Worm (Caenorhabditis elegans) whole organism, L1 larva: ENCODE data around the gene pals-24.

Experiments
- C04F5.9 ChIP-seq: sonication (generic microtip); optimal IDR thresholded peaks from 2 replicates; lab custom pipeline; 2016; ENCODE audit warnings: missing genetic modification characterization, missing compliant biosample characterization
- C34B4.2 ChIP-seq: sonication (generic microtip); optimal IDR thresholded peaks from 2 replicates; lab custom pipeline; 2017; ENCODE audit warnings: mild to moderate bottlenecking, missing genetic modification characterization, missing compliant biosample characterization
- alr-1 ChIP-seq: fragments of 200-800 bp; sonication (Bioruptor generic); optimal IDR thresholded peaks from 2 replicates; lab custom pipeline; 2018; ENCODE audit warnings: borderline replicate concordance, mild to moderate bottlenecking, missing genetic modification characterization, missing compliant biosample characterization
- blmp-1 ChIP-seq: fragments of 150-350 bp; optimal IDR thresholded peaks from 2 replicates; lab custom pipeline; 2014; ENCODE audit warnings: missing biosample characterization, missing genetic modification characterization
- ceh-63 ChIP-seq: fragments of 200-800 bp; sonication (Bioruptor generic); optimal IDR thresholded peaks from 2 replicates; lab custom pipeline; 2018; ENCODE audit warnings: mild to moderate bottlenecking, missing genetic modification characterization, missing compliant biosample characterization
- ceh-8 ChIP-seq: fragments of 200-800 bp; sonication (Bioruptor generic); optimal IDR thresholded peaks from 2 replicates; lab custom pipeline; 2018; ENCODE audit warnings: mild to moderate bottlenecking, missing genetic modification characterization, moderate library complexity, missing compliant biosample characterization
- dpl-1 ChIP-seq, 3 experiments: fragments of 150-350 bp in 2 of 3; sonication (generic microtip) in 1 of 3; optimal IDR thresholded peaks; 2 replicates each; lab custom pipeline; 2014 to 2017; ENCODE audit warnings: missing biosample characterization in 3 of 3, missing genetic modification characterization in 3 of 3, missing genetic modification reagents in 3 of 3
- efl-1 ChIP-seq, 4 experiments: fragments of 150-350 bp; optimal IDR thresholded peaks in 3 of 4; peaks in 1 of 4; 1 replicate in 1 of 4; 2 replicates in 3 of 4; lab custom pipeline; 2014; ENCODE audit warnings: missing biosample characterization in 2 of 4, missing genetic modification characterization in 2 of 4, missing genetic modification reagents in 2 of 4
- fos-1 ChIP-seq: fragments of 150-350 bp; optimal IDR thresholded peaks from 2 replicates; lab custom pipeline; 2014; ENCODE audit warnings: missing biosample characterization, missing genetic modification characterization
- grh-1 ChIP-seq: fragments of 200-800 bp; sonication (Bioruptor generic); IDR thresholded peaks from 2 replicates; pipeline ENCODE4 v1.3.6; 2022; ENCODE audit warnings: missing genetic modification reagents, missing genetic modification characterization, missing compliant biosample characterization
- hpl-2 ChIP-seq: fragments of 150-350 bp; optimal IDR thresholded peaks from 2 replicates; lab custom pipeline; 2014; ENCODE audit warnings: missing biosample characterization, missing genetic modification reagents, missing genetic modification characterization
- lin-13 ChIP-seq: fragments of 150-350 bp; optimal IDR thresholded peaks from 2 replicates; lab custom pipeline; 2014; ENCODE audit warnings: missing biosample characterization, missing genetic modification reagents, missing genetic modification characterization
- lin-14 ChIP-seq: fragments of 200-800 bp; sonication (Bioruptor generic); optimal IDR thresholded peaks from 2 replicates; lab custom pipeline; 2018; ENCODE audit warnings: mild to moderate bottlenecking, missing genetic modification characterization, moderate library complexity, missing compliant biosample characterization
- mab-9 ChIP-seq: fragments of 200-800 bp; sonication (Bioruptor generic); IDR thresholded peaks from 2 replicates; pipeline ENCODE4 v1.3.6; 2022; ENCODE audit warnings: missing genetic modification reagents, missing genetic modification characterization, missing compliant biosample characterization
- mep-1 ChIP-seq: fragments of 150-350 bp; optimal IDR thresholded peaks from 2 replicates; lab custom pipeline; 2014; ENCODE audit warnings: missing biosample characterization, missing genetic modification characterization
- nhr-11 ChIP-seq: fragments of 150-350 bp; optimal IDR thresholded peaks from 2 replicates; lab custom pipeline; 2014; ENCODE audit warnings: missing biosample characterization, missing genetic modification characterization
- nhr-12 ChIP-seq: sonication (generic microtip); optimal IDR thresholded peaks from 2 replicates; lab custom pipeline; 2017; ENCODE audit warnings: missing biosample characterization, missing genetic modification characterization
- nhr-237 ChIP-seq: fragments of 150-350 bp; optimal IDR thresholded peaks from 2 replicates; lab custom pipeline; 2014; ENCODE audit warnings: missing biosample characterization, missing genetic modification characterization
- nhr-28 ChIP-seq: fragments of 150-350 bp; optimal IDR thresholded peaks from 2 replicates; lab custom pipeline; 2014; ENCODE audit warnings: missing biosample characterization, missing genetic modification characterization
- nhr-76 ChIP-seq: sonication (generic microtip); optimal IDR thresholded peaks from 2 replicates; lab custom pipeline; 2017; ENCODE audit warnings: missing biosample characterization, missing genetic modification characterization
- nhr-77 ChIP-seq: fragments of 150-350 bp; optimal IDR thresholded peaks from 2 replicates; lab custom pipeline; 2014; ENCODE audit warnings: missing biosample characterization, missing genetic modification characterization
- nhr-85 ChIP-seq: sonication (generic microtip); peaks from one replicate; lab custom pipeline; 2016; ENCODE audit warnings: missing genetic modification characterization, inconsistent platforms, missing compliant biosample characterization
- rnt-1 ChIP-seq: sonication (generic microtip); optimal IDR thresholded peaks from 2 replicates; lab custom pipeline; 2016; ENCODE audit warnings: mild to moderate bottlenecking, missing genetic modification characterization, moderate library complexity, missing compliant biosample characterization
- skn-1 ChIP-seq: fragments of 150-350 bp; optimal IDR thresholded peaks from 2 replicates; lab custom pipeline; 2014; ENCODE audit warnings: missing biosample characterization, missing genetic modification characterization
- snpc-4 ChIP-seq: fragments of 150-350 bp; optimal IDR thresholded peaks from 2 replicates; lab custom pipeline; 2014; ENCODE audit warnings: missing biosample characterization, missing genetic modification characterization
- sox-4 ChIP-seq: sonication (generic microtip); optimal IDR thresholded peaks from 2 replicates; lab custom pipeline; 2016; ENCODE audit warnings: missing genetic modification characterization, missing compliant biosample characterization
- tbx-2 ChIP-seq: sonication (generic microtip); optimal IDR thresholded peaks from 2 replicates; lab custom pipeline; 2016; ENCODE audit warnings: missing genetic modification characterization, missing compliant biosample characterization
- tlp-1 ChIP-seq: fragments of 150-350 bp; optimal IDR thresholded peaks from 2 replicates; lab custom pipeline; 2014; ENCODE audit warnings: missing biosample characterization, missing genetic modification characterization
- unc-130 ChIP-seq: fragments of 150-350 bp; optimal IDR thresholded peaks from 2 replicates; lab custom pipeline; 2017; ENCODE audit warnings: missing biosample characterization, missing genetic modification characterization, inconsistent platforms
- unc-30 ChIP-seq: sonication (generic microtip); optimal IDR thresholded peaks from 2 replicates; lab custom pipeline; 2017; ENCODE audit warnings: missing biosample characterization, missing genetic modification characterization
- unc-62 ChIP-seq: fragments of 150-350 bp; optimal IDR thresholded peaks from 2 replicates; lab custom pipeline; 2014; ENCODE audit warnings: missing biosample characterization, missing genetic modification reagents, missing genetic modification characterization
- unc-98 ChIP-seq: fragments of 200-800 bp; sonication (Bioruptor generic); IDR thresholded peaks from 2 replicates; pipeline ENCODE4 v1.3.6; 2022; ENCODE audit warnings: missing genetic modification characterization, missing compliant biosample characterization
- xbp-1 ChIP-seq: sonication (generic microtip); optimal IDR thresholded peaks from 2 replicates; lab custom pipeline; 2016; ENCODE audit warnings: missing genetic modification characterization, missing compliant biosample characterization
- zag-1 ChIP-seq: fragments of 150-350 bp; optimal IDR thresholded peaks from 2 replicates; lab custom pipeline; 2014; ENCODE audit warnings: missing biosample characterization, missing genetic modification characterization
- zip-4 ChIP-seq: fragments of 200-800 bp; sonication (Bioruptor generic); optimal IDR thresholded peaks from 2 replicates; lab custom pipeline; 2018; ENCODE audit warnings: mild to moderate bottlenecking, missing genetic modification characterization, moderate library complexity, missing compliant biosample characterization

pals-24 gene

DNA sequence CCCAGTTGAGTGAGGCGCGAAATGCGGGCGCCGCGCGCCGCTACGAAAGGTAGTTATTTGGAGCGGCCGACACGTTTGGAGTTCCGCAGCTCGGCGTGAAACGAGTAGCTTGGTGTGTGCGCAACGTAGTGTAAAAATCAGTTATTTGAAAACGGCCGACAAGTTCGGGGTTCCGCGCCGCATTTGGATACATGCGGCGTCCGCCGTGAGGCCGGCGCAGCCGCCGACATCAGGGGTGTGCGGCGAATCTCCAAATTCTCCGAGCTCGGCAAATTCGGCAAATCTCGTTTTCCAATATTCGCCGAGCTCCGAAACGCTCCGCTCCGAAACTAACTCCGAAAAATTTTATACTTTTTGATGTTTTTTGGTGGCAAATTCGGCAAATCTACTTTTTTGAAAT lies 37.7 kb downstream of the pals-24 start:
- TF ChIP-seq skn-1 (no peak), zip-4 (no peak), nhr-77 (tag; lab: Kevin White, UChicago) (no peak)

DNA sequence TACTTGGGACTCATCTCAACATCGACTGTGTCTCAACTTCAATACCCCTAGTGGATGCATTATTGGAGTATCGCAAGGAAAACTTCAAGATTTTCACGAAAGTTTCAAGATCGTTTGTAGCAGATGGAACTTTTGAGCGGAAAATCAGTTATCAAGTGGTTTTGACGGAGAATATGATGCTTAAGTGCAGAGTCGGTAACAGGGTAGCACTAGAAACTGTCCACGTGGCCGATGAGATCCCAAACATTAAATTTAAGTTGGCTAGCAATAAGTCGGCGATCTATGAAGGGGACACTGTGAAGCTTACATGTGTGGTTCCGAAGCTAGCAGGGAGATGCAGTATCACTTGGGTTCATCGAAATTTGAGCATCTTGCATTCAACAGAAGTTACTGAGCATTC lies 38.9 kb downstream of the pals-24 start:
- TF ChIP-seq lin-14 (no peak), grh-1 (no peak), zag-1 (tag; lab: Kevin White, UChicago) (no peak), nhr-85 (no peak), alr-1 (tag; lab: Kevin White, UChicago) (no peak), sox-4 (tag; lab: Kevin White, UChicago) (no peak), mep-1 (tag; lab: Kevin White, UChicago) (no peak), xbp-1 (no peak), nhr-12 (tag; lab: Kevin White, UChicago) (no peak), unc-98 (GFP tag; lab: Robert Waterston, UW) (no peak), lin-13 (GFP tag; lab: Kevin White, UChicago) (no peak), blmp-1 (tag; lab: Kevin White, UChicago) (no peak)

DNA sequence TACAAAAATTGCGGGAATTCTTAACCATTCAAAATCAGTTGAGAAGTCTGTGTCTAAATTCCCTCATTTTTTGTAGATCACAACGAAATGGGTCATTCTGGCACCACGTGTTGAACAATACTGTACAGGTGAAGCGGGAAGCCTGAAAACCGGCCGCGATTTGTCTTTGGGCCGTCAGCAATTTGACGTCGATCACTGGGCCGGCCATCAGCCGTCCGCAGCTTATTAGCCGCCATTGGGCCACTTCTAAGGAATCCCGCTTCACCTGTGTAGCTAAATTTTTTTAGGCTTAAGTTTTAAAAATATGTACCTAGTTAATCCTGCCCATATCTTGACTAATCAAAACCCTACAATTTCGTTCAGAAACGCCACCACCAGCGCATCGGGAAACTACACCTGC lies 39.4 kb downstream of the pals-24 start:
- TF ChIP-seq ceh-8 (GFP tag; lab: Kevin White, UChicago) (no peak), efl-1 (optimal IDR thresholded peaks at IDR 0.05; lab: Kevin White, UChicago) (no peak), efl-1 (GFP tag; optimal IDR thresholded peaks at IDR 0.05 in 1 of 2; lab: Kevin White, UChicago) (no peak), ceh-63 (GFP tag; lab: Kevin White, UChicago) (no peak), fos-1 (tag; lab: Kevin White, UChicago) (no peak), mep-1 (tag; lab: Kevin White, UChicago) (no peak), dpl-1 (GFP tag; optimal IDR thresholded peaks at IDR 0.05; lab: Kevin White, UChicago) (no peak), alr-1 (tag; lab: Kevin White, UChicago) (no peak), hpl-2 (no peak), nhr-237 (no peak), sox-4 (tag; lab: Kevin White, UChicago) (no peak), tbx-2 (tag; lab: Kevin White, UChicago) (no peak), nhr-76 (tag; lab: Kevin White, UChicago) (no peak), rnt-1 (no peak), nhr-28 (tag; lab: Kevin White, UChicago) (no peak), snpc-4 (tag; lab: Kevin White, UChicago) (no peak), nhr-85 (no peak), tlp-1 (no peak)

DNA sequence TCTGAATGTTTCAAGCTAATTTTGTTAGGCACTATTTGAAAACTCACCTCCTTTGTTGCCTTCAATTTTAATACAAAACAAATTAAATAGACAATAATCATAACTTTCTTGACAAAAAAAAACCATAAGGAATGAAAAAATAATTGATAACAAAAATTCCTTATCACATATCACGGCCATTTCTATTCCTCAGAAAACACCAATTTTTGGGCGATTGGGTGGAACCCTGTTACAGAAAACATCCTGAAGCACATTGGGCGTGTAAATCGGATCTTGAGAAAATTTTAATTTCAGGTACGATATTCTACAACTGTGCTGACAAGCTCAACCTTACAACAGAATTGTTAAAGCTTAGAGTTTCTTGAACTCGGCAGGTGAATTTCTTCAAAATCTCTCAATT lies 44.5 kb downstream of the pals-24 start, which contains the start of gene F40G9.8:
Gene F40G9.8 (minus strand): TSS at position 101 of the 400 bp plus-strand sequence.
- no peak for TF ChIP-seq unc-130 (tag; lab: Kevin White, UChicago)
- no peak for TF ChIP-seq nhr-237
- TF ChIP-seq unc-62 (GFP tag; lab: Kevin White, UChicago) = no peak

DNA sequence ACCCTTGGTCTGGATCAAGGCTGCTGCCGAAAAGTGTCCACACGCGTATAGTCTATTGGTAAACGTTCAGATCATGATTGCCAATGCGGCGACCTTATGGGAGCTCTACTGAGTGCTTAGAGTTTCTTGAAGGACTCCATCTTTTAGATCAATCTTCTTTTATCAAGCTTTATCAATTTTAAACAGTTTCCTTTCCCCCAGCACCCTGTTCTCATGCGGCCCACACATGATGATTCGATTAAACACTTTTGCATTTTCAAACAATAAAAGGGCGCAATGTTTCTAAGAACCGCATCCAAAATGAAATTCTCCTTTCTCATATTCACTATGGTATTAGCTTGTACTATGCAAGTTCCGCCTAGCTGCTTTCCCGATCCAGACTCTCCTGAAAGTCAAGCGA lies 45.2 kb downstream of the pals-24 start, which contains the start of gene F40G9.7:
Gene F40G9.7 (plus strand): TSS at position 301 of the 400 bp plus-strand sequence.
- TF ChIP-seq unc-30 (tag; lab: Kevin White, UChicago) (no peak), nhr-11 (tag; lab: Kevin White, UChicago) (no peak), C04F5.9 (tag; lab: Kevin White, UChicago) (no peak), grh-1 (no peak), lin-14 (no peak), C34B4.2 (tag; lab: Kevin White, UChicago) (no peak), ceh-8 (GFP tag; lab: Kevin White, UChicago) (no peak), mab-9 (GFP tag; lab: Robert Waterston, UW) (no peak)
